Worm (Caenorhabditis elegans) whole organism, midembryonic: ENCODE measurements around the gene Y26G10.1.

ENCODE experiments used
- cog-1 ChIP-seq: sonication (generic microtip); optimal IDR thresholded peaks from 2 replicates; lab custom pipeline; 2016; ENCODE audit warnings: missing genetic modification characterization, missing compliant biosample characterization
- flt-1 ChIP-seq: fragments of 200-800 bp; sonication (Bioruptor generic); IDR thresholded peaks from 2 replicates; pipeline ENCODE4 v1.3.6; 2022; ENCODE audit warnings: missing genetic modification characterization, missing compliant biosample characterization
- klf-2 ChIP-seq: fragments of 200-800 bp; sonication (Bioruptor generic); conservative IDR thresholded peaks from 2 replicates; pipeline ENCODE4 v1.3.6; 2022; ENCODE audit warnings: missing genetic modification reagents, missing genetic modification characterization, missing compliant biosample characterization
- med-1 ChIP-seq: sonication (generic microtip); optimal IDR thresholded peaks from 2 replicates; lab custom pipeline; 2017; ENCODE audit warnings: missing genetic modification characterization, mild to moderate bottlenecking, missing compliant biosample characterization, antibody characterized with exemption, missing genetic modification reagents; ENCODE audit not compliant: insufficient read depth
- ref-1 ChIP-seq: fragments of 200-800 bp; sonication (Bioruptor generic); conservative IDR thresholded peaks from 2 replicates; pipeline ENCODE4 v1.3.6; 2022; ENCODE audit warnings: missing genetic modification reagents, missing genetic modification characterization, missing compliant biosample characterization
- tab-1 ChIP-seq: fragments of 200-800 bp; sonication (Bioruptor generic); IDR thresholded peaks from 2 replicates; pipeline ENCODE4 v1.3.6; 2022; ENCODE audit warnings: missing genetic modification characterization, missing compliant biosample characterization
- ztf-23 ChIP-seq: fragments of 200-800 bp; sonication (Bioruptor generic); IDR thresholded peaks from 2 replicates; pipeline ENCODE4 v1.3.6; 2022; ENCODE audit warnings: missing genetic modification reagents, missing genetic modification characterization, missing compliant biosample characterization
- ztf-29 ChIP-seq: fragments of 200-800 bp; sonication (Bioruptor generic); IDR thresholded peaks from 2 replicates; pipeline ENCODE4 v1.3.6; 2022; ENCODE audit warnings: missing genetic modification reagents, missing genetic modification characterization, missing compliant biosample characterization

DNA sequence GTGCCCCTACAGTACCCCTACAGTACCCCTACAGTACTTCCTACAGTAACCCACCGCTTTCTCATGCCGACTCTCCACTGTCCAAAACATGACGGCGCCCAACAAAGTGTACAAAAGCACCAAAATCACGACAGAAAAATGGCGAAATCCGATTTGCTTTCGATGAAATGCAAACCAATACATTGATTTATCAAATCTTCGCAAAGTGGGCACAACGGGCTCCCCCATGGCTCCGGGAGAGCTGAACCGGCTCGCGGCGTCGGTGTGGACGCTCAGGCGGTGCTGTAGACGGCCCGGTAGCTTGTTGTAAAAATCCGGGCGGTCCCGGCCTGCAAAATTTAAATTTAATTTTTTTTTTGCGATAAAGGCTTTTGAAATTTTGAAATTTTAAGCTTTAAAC lies 16.6 kb upstream of the Y26G10.1 start:
- TF ChIP-seq flt-1 (GFP tag; lab: Robert Waterston, UW), result no peak
- no peak for TF ChIP-seq ztf-23
- TF ChIP-seq cog-1, result no peak
- no peak for TF ChIP-seq ref-1
- no peak for TF ChIP-seq med-1 (GFP tag; lab: Kevin White, UChicago)
- no peak for TF ChIP-seq ztf-29 (GFP tag; lab: Robert Waterston, UW)
- TF ChIP-seq tab-1, result no peak
- no peak for TF ChIP-seq klf-2 (GFP tag; lab: Robert Waterston, UW)
